Fruit fly (Drosophila melanogaster) whole organism, prepupa: ENCODE data around the gene bsk.

ENCODE experiments used
- CG11762 ChIP-seq: fragments of 200-800 bp; sonication (Bioruptor generic); optimal IDR thresholded peaks from 3 replicates; lab custom pipeline; 2016; ENCODE audit warnings: missing biosample characterization, missing genetic modification characterization; ENCODE audit not compliant: insufficient read depth
- CG16779 ChIP-seq: fragments of 200-800 bp; sonication (Bioruptor generic); optimal IDR thresholded peaks from 3 replicates; lab custom pipeline; 2017; ENCODE audit warnings: missing biosample characterization, mild to moderate bottlenecking, missing genetic modification characterization
- CG4318 ChIP-seq: fragments of 200-800 bp; sonication (Bioruptor generic); optimal IDR thresholded peaks from 3 replicates; lab custom pipeline; 2017; ENCODE audit warnings: missing biosample characterization, mild to moderate bottlenecking, missing genetic modification characterization
- CG6854 ChIP-seq: fragments of 200-800 bp; sonication (Bioruptor generic); optimal IDR thresholded peaks from 2 replicates; lab custom pipeline; 2017; ENCODE audit warnings: missing biosample characterization, mild to moderate bottlenecking, missing genetic modification characterization
- Hr39 ChIP-seq: fragments of 200-800 bp; sonication (Bioruptor generic); optimal IDR thresholded peaks from 2 replicates; lab custom pipeline; 2016; ENCODE audit warnings: missing biosample characterization, missing genetic modification characterization
- Lpt ChIP-seq: fragments of 200-800 bp; sonication (Bioruptor generic); optimal IDR thresholded peaks from 3 replicates; lab custom pipeline; 2016; ENCODE audit warnings: missing biosample characterization, missing genetic modification characterization
- Met ChIP-seq: fragments of 200-800 bp; sonication (Bioruptor generic); optimal IDR thresholded peaks from 3 replicates; lab custom pipeline; 2016; ENCODE audit warnings: missing biosample characterization, missing genetic modification characterization
- OdsH ChIP-seq: fragments of 200-800 bp; sonication (Bioruptor generic); optimal IDR thresholded peaks from 3 replicates; lab custom pipeline; 2016; ENCODE audit warnings: missing biosample characterization, missing genetic modification characterization
- dsx ChIP-seq: fragments of 200-800 bp; optimal IDR thresholded peaks from 3 replicates; lab custom pipeline; 2019; ENCODE audit warnings: missing biosample characterization, mild to moderate bottlenecking, missing genetic modification characterization, moderate library complexity; ENCODE audit not compliant: poor library complexity, severe bottlenecking
- fd59A ChIP-seq: fragments of 200-800 bp; sonication (Bioruptor generic); optimal IDR thresholded peaks from 2 replicates; lab custom pipeline; 2017; ENCODE audit warnings: missing biosample characterization, mild to moderate bottlenecking, missing genetic modification characterization, missing genetic modification reagents
- fd85E ChIP-seq: fragments of 200-800 bp; sonication (Bioruptor generic); optimal IDR thresholded peaks from 3 replicates; lab custom pipeline; 2016; ENCODE audit warnings: missing biosample characterization, missing genetic modification characterization
- salr ChIP-seq, 2 experiments: fragments of 200-800 bp; sonication (Bioruptor generic); optimal IDR thresholded peaks; 3 replicates each; lab custom pipeline; 2016 to 2018; ENCODE audit warnings: missing biosample characterization in 2 of 2, missing genetic modification characterization in 2 of 2, mild to moderate bottlenecking in 1 of 2
- spab ChIP-seq: fragments of 200-800 bp; sonication (Bioruptor generic); optimal IDR thresholded peaks from 2 replicates; lab custom pipeline; 2017; ENCODE audit warnings: missing biosample characterization, mild to moderate bottlenecking, missing genetic modification characterization, missing genetic modification reagents

dm6 chr2L:10246785-10247190, 3.5 kb downstream of the bsk start, which contains the start of gene chico:
- TF ChIP-seq dsx (GFP tag; lab: Kevin White, UChicago) (no peak), fd59A (GFP tag; lab: Kevin White, UChicago) (no peak), Hr39 (GFP tag; lab: Kevin White, UChicago) (no peak), fd85E (GFP tag; lab: Kevin White, UChicago) (no peak), CG6854 (no peak), CG11762 (no peak), salr (GFP tag; optimal IDR thresholded peaks at IDR 0.05; lab: Kevin White, UChicago) (no peak), CG16779 (tag; lab: Kevin White, UChicago) (no peak), OdsH (GFP tag; lab: Kevin White, UChicago) (no peak), CG4318 (GFP tag; lab: Kevin White, UChicago) (no peak), Lpt (no peak), spab (GFP tag; lab: Kevin White, UChicago) (no peak), Met (GFP tag; lab: Kevin White, UChicago) (no peak)
